Fruit fly (Drosophila melanogaster): ENCODE measurements around the gene CG10479.

Gene CG10479

DNA sequence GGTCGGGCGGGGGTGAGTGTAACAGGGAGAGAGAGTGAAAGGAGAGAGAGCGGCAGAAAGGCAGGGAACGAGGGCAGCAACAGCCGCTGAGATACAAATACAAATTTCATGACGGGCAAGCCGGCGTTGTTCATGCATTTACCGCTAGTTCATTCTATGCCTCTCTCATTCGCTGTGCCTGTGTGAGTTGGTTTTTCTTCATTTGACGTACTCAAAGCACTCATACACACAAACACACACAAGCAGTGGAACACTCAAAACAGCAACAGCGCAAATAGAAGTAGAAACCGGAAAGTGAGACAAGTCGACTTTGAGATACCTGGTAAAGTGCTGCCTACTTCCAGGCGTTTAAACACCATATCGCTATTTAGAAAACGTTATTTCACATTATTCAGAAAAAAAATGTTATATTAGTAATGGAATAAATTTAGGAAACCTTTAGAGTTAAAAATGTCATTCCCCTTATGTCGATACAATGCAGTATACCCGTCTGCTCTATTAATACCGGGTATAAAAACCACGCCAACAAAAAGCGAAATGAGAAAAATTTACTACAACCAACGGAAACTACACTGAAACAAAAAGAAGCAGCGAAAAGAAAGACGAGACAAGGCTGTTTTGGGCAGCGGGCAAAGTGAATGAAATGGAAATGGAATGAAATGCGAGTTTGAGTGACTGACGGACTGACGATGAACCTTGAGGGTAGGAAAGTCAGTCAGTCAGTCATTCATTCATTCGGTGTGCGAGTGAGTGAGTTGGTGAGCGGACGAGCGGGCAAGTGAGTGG, 507 bp upstream of the CG10479 start (continued):
- TF ChIP-seq E2f2 (GFP tag; IDR thresholded peaks at IDR 0.05) (peak; percentile 77), CG1603 (tag; optimal IDR thresholded peaks at IDR 0.05) (peak; percentile 95), CG2202 (tag; optimal IDR thresholded peaks at IDR 0.05) (peak; percentile 93), cg (GFP tag; optimal IDR thresholded peaks at IDR 0.05) (peak; percentile 95), CG8359 (GFP tag; optimal IDR thresholded peaks at IDR 0.05; ENCODE audit: borderline replicate concordance) (peak; percentile 86), CoRest (tag; optimal IDR thresholded peaks at IDR 0.05) (peak; percentile 93), Scr (GFP tag; IDR thresholded peaks at IDR 0.05; ENCODE audit: partially characterized antibody) (peak; percentile 38; the same call in 1 of the 2 replicates), CG12659 (GFP tag; optimal IDR thresholded peaks at IDR 0.05) (peak; percentile 84), CG18262 (tag; optimal IDR thresholded peaks at IDR 0.05) (peak; percentile 99), Usf (GFP tag; optimal IDR thresholded peaks at IDR 0.05) (peak; percentile 61), sr (GFP tag; IDR thresholded peaks at IDR 0.05) (peak; percentile 86), Hr39 (optimal IDR thresholded peaks at IDR 0.05) (no peak), CG30403 (GFP tag; optimal IDR thresholded peaks at IDR 0.05) (peak; percentile 97), ATbp (GFP tag; optimal IDR thresholded peaks at IDR 0.05) (peak; percentile 97), Lpt (GFP tag; optimal IDR thresholded peaks at IDR 0.05) (no peak), ind (GFP tag; optimal IDR thresholded peaks at IDR 0.05) (peak; percentile 92), CG12219 (GFP tag; optimal IDR thresholded peaks at IDR 0.05) (peak; percentile 85), Six4 (GFP tag; optimal IDR thresholded peaks at IDR 0.05) (peak; percentile 96), ERR (GFP tag; optimal IDR thresholded peaks at IDR 0.05) (peak; percentile 71), CG15269 (tag; optimal IDR thresholded peaks at IDR 0.05) (peak; percentile 90), CG7745 (tag; optimal IDR thresholded peaks at IDR 0.05) (no peak), tx (GFP tag; optimal IDR thresholded peaks at IDR 0.05) (peak; percentile 68), gsb (GFP tag; IDR thresholded peaks at IDR 0.05) (peak; percentile 72), sna (GFP tag; IDR thresholded peaks at IDR 0.05; ENCODE audit: partially characterized antibody) (no peak), CG9215 (GFP tag; IDR thresholded peaks at IDR 0.05) (peak; percentile 73), pnt (GFP tag; optimal IDR thresholded peaks at IDR 0.05) (peak; percentile 96), ftz-f1 (GFP tag; optimal IDR thresholded peaks at IDR 0.05) (no peak), Pdp1 (GFP tag; optimal IDR thresholded peaks at IDR 0.05) (peak; percentile 85 to 95), fd102C (GFP tag; optimal IDR thresholded peaks at IDR 0.05) (peak; percentile 86), D19B (GFP tag; optimal IDR thresholded peaks at IDR 0.05) (peak; percentile 98), B-H1 (GFP tag; IDR thresholded peaks at IDR 0.05) (peak; percentile 95), H15 (GFP tag; IDR thresholded peaks at IDR 0.05) (peak; percentile 98), CG1792 (GFP tag; optimal IDR thresholded peaks at IDR 0.05) (peak; percentile 89), CG7372 (GFP tag; IDR thresholded peaks at IDR 0.05) (peak; percentile 79), CG14441 (GFP tag; IDR thresholded peaks at IDR 0.05) (peak; percentile 97), CG4328 (GFP tag; optimal IDR thresholded peaks at IDR 0.05) (peak; percentile 5), cato (GFP tag; optimal IDR thresholded peaks at IDR 0.05; ENCODE audit: borderline replicate concordance) (peak; percentile 91), CG13287 (GFP tag; IDR thresholded peaks at IDR 0.05; ENCODE audit: partially characterized antibody) (no peak; the same call in 1 of the 2 replicates), twi (tag; optimal IDR thresholded peaks at IDR 0.05) (peak; percentile 80), eve (GFP tag; optimal IDR thresholded peaks at IDR 0.05) (peak in 1 of 2 experiments; percentile 98), Ssrp (tag; optimal IDR thresholded peaks at IDR 0.05) (peak; percentile 95), ab (GFP tag; optimal IDR thresholded peaks at IDR 0.05) (peak; percentile 63), ranshi (GFP tag; IDR thresholded peaks at IDR 0.05) (peak; percentile 97), Sox100B (GFP tag; optimal IDR thresholded peaks at IDR 0.05) (peak; percentile 94), CG6765 (GFP tag; optimal IDR thresholded peaks at IDR 0.05) (no peak), CG11723 (GFP tag; optimal IDR thresholded peaks at IDR 0.05) (peak; percentile 81), gcm2 (GFP tag; optimal IDR thresholded peaks at IDR 0.05) (peak; percentile 62), CG17829 (tag; optimal IDR thresholded peaks at IDR 0.05) (peak; percentile 97), CG11696 (GFP tag; IDR thresholded peaks at IDR 0.05) (peak; percentile 87)

All from whole organism, embryonic.